Worm (Caenorhabditis elegans) whole organism, L4/young adult: ENCODE data around the gene nhr-221.

Source experiments
- W03F9.2 ChIP-seq: fragments of 150-350 bp; optimal IDR thresholded peaks from 2 replicates; lab custom pipeline; 2014; ENCODE audit warnings: missing biosample characterization, missing genetic modification characterization
- him-1 ChIP-seq: sonication (generic microtip); optimal IDR thresholded peaks from 2 replicates; lab custom pipeline; 2016; ENCODE audit warnings: missing genotype, missing genetic modification reagents, missing genetic modification characterization, missing compliant biosample characterization

DNA sequence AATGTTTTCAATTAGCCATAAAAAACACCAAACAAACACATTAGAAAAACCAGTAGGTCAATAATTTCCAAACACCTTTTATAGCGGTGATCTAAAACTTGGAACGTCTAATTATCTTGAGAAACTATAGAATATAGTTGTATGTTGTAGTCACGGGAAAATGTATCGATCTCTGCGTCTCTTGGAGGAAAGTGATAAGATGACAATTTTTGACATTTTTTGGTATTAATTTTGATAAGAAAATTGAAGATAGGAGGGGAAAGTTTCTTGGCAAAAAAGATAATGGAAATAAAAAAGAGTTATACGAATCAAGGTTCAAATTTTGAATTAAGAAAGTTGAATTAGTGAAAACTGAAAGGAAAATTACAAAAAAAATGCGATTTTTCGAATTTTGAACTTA, 29.4 kb downstream of the nhr-221 start:
- TF ChIP-seq him-1 (no peak), W03F9.2 (tag; lab: Kevin White, UChicago) (no peak)
